Worm (Caenorhabditis elegans) whole organism, L2 larva: ENCODE measurements around the gene F46B6.2.

Experiments used
- C34F6.9 ChIP-seq: fragments of 150-350 bp; optimal IDR thresholded peaks from 2 replicates; lab custom pipeline; 2014; ENCODE audit warnings: missing biosample characterization, missing genetic modification characterization
- F13H6.1 ChIP-seq: sonication (generic microtip); optimal IDR thresholded peaks from 2 replicates; lab custom pipeline; 2016; ENCODE audit warnings: missing genetic modification characterization, missing compliant biosample characterization
- R02D3.7 ChIP-seq: fragments of 150-350 bp; optimal IDR thresholded peaks from 2 replicates; lab custom pipeline; 2014; ENCODE audit warnings: missing biosample characterization, missing genetic modification characterization
- Y55F3AM.14 ChIP-seq: fragments of 200-800 bp; sonication (Bioruptor generic); optimal IDR thresholded peaks from 2 replicates; lab custom pipeline; 2018; ENCODE audit warnings: mild to moderate bottlenecking, missing genetic modification characterization, missing compliant biosample characterization
- ZK546.5 ChIP-seq: sonication (generic microtip); optimal IDR thresholded peaks from 2 replicates; lab custom pipeline; 2017; ENCODE audit warnings: missing biosample characterization, missing genetic modification characterization
- alr-1 ChIP-seq: fragments of 150-350 bp; optimal IDR thresholded peaks from 2 replicates; lab custom pipeline; 2014; ENCODE audit warnings: missing biosample characterization, missing genetic modification characterization
- aly-2 ChIP-seq: fragments of 150-350 bp; optimal IDR thresholded peaks from 2 replicates; lab custom pipeline; 2014; ENCODE audit warnings: missing biosample characterization, missing genetic modification characterization
- ama-1 ChIP-seq: fragments of 150-350 bp; optimal IDR thresholded peaks from 2 replicates; lab custom pipeline; 2018; ENCODE audit warnings: inconsistent platforms
- blmp-1 ChIP-seq: sonication (generic microtip); optimal IDR thresholded peaks from 2 replicates; lab custom pipeline; 2017; ENCODE audit warnings: missing genetic modification characterization, mild to moderate bottlenecking, missing compliant biosample characterization, antibody characterized with exemption, moderate library complexity; ENCODE audit not compliant: insufficient read depth
- ceh-16 ChIP-seq: fragments of 150-350 bp; optimal IDR thresholded peaks from 2 replicates; lab custom pipeline; 2014; ENCODE audit warnings: missing biosample characterization, missing genetic modification characterization
- ceh-82 ChIP-seq: fragments of 150-350 bp; optimal IDR thresholded peaks from 2 replicates; lab custom pipeline; 2014; ENCODE audit warnings: missing biosample characterization, missing genetic modification characterization
- crh-2 ChIP-seq: sonication (generic microtip); optimal IDR thresholded peaks from 2 replicates; lab custom pipeline; 2017; ENCODE audit warnings: missing biosample characterization, missing genetic modification characterization
- dmd-4 ChIP-seq: sonication (generic microtip); optimal IDR thresholded peaks from 2 replicates; lab custom pipeline; 2017; ENCODE audit warnings: missing biosample characterization, missing genetic modification characterization
- egl-27 ChIP-seq: sonication (generic microtip); optimal IDR thresholded peaks from 3 replicates; lab custom pipeline; 2017; ENCODE audit warnings: missing biosample characterization, missing genetic modification reagents, missing genetic modification characterization
- elt-1 ChIP-seq: fragments of 150-350 bp; optimal IDR thresholded peaks from 2 replicates; lab custom pipeline; 2014; ENCODE audit warnings: missing biosample characterization, missing genetic modification characterization
- elt-3 ChIP-seq: sonication (generic microtip); optimal IDR thresholded peaks from 2 replicates; lab custom pipeline; 2017; ENCODE audit warnings: missing biosample characterization, missing genetic modification characterization
- fos-1 ChIP-seq: fragments of 150-350 bp; optimal IDR thresholded peaks from 2 replicates; lab custom pipeline; 2014; ENCODE audit warnings: missing biosample characterization, missing genetic modification characterization
- gmeb-1 ChIP-seq: fragments of 150-350 bp; optimal IDR thresholded peaks from 2 replicates; lab custom pipeline; 2014; ENCODE audit warnings: missing biosample characterization, missing genetic modification characterization
- lin-11 ChIP-seq: fragments of 150-350 bp; sonication (generic microtip); optimal IDR thresholded peaks from 2 replicates; lab custom pipeline; 2014; ENCODE audit warnings: missing biosample characterization, missing genetic modification characterization, inconsistent platforms, mixed read lengths
- lin-13 ChIP-seq: fragments of 150-350 bp; optimal IDR thresholded peaks from 2 replicates; lab custom pipeline; 2014; ENCODE audit warnings: missing biosample characterization, missing genetic modification reagents, missing genetic modification characterization
- lin-39 ChIP-seq: fragments of 150-350 bp; optimal IDR thresholded peaks from 2 replicates; lab custom pipeline; 2014; ENCODE audit warnings: missing biosample characterization, missing genetic modification reagents, missing genetic modification characterization
- lsy-2 ChIP-seq, 2 experiments: fragments of 150-350 bp in 1 of 2; sonication (generic microtip) in 1 of 2; optimal IDR thresholded peaks; 2 replicates each; lab custom pipeline; 2014 to 2017; ENCODE audit warnings: missing biosample characterization in 2 of 2, missing genetic modification characterization in 2 of 2
- mab-5 ChIP-seq: fragments of 150-350 bp; optimal IDR thresholded peaks from 2 replicates; lab custom pipeline; 2014; ENCODE audit warnings: missing biosample characterization, missing genetic modification characterization
- mbf-1 ChIP-seq: sonication (generic microtip); optimal IDR thresholded peaks from 2 replicates; lab custom pipeline; 2017; ENCODE audit warnings: missing biosample characterization, missing genetic modification characterization
- mdl-1 ChIP-seq, 2 experiments: fragments of 150-350 bp in 1 of 2; sonication (generic microtip) in 1 of 2; optimal IDR thresholded peaks; 2 replicates each; lab custom pipeline; 2017; ENCODE audit warnings: missing biosample characterization in 2 of 2, missing genetic modification characterization in 2 of 2
- nhr-10 ChIP-seq: sonication (generic microtip); optimal IDR thresholded peaks from 2 replicates; lab custom pipeline; 2017; ENCODE audit warnings: missing biosample characterization, missing genetic modification characterization
- nhr-11 ChIP-seq: fragments of 150-350 bp; optimal IDR thresholded peaks from 2 replicates; lab custom pipeline; 2014; ENCODE audit warnings: missing biosample characterization, missing genetic modification characterization
- nhr-12 ChIP-seq: fragments of 150-350 bp; optimal IDR thresholded peaks from 2 replicates; lab custom pipeline; 2014; ENCODE audit warnings: missing biosample characterization, missing genetic modification characterization
- nhr-129 ChIP-seq: fragments of 150-350 bp; optimal IDR thresholded peaks from 2 replicates; lab custom pipeline; 2014; ENCODE audit warnings: missing biosample characterization, missing genetic modification characterization
- nhr-21 ChIP-seq: fragments of 150-350 bp; optimal IDR thresholded peaks from 2 replicates; lab custom pipeline; 2014; ENCODE audit warnings: missing biosample characterization, missing genetic modification characterization
- nhr-23 ChIP-seq: fragments of 150-350 bp; optimal IDR thresholded peaks from 2 replicates; lab custom pipeline; 2014; ENCODE audit warnings: missing biosample characterization, missing genetic modification reagents, missing genetic modification characterization
- nhr-237 ChIP-seq: fragments of 150-350 bp; optimal IDR thresholded peaks from 2 replicates; lab custom pipeline; 2014; ENCODE audit warnings: missing biosample characterization, missing genetic modification characterization
- nhr-25 ChIP-seq: fragments of 150-350 bp; sonication (generic microtip); optimal IDR thresholded peaks from 3 replicates; lab custom pipeline; 2014; ENCODE audit warnings: missing biosample characterization, missing genetic modification characterization
- nhr-6 ChIP-seq: fragments of 150-350 bp; optimal IDR thresholded peaks from 2 replicates; lab custom pipeline; 2014; ENCODE audit warnings: missing biosample characterization, missing genetic modification characterization
- nhr-77 ChIP-seq: fragments of 150-350 bp; optimal IDR thresholded peaks from 2 replicates; lab custom pipeline; 2014; ENCODE audit warnings: missing biosample characterization, missing genetic modification characterization
- peb-1 ChIP-seq: fragments of 150-350 bp; optimal IDR thresholded peaks from 2 replicates; lab custom pipeline; 2014; ENCODE audit warnings: missing biosample characterization, missing genetic modification characterization
- sem-4 ChIP-seq: fragments of 150-350 bp; optimal IDR thresholded peaks from 2 replicates; lab custom pipeline; 2014; ENCODE audit warnings: missing biosample characterization, missing genetic modification reagents, missing genetic modification characterization
- skn-1 ChIP-seq: sonication (generic microtip); optimal IDR thresholded peaks from 2 replicates; lab custom pipeline; 2017; ENCODE audit warnings: missing biosample characterization, missing genetic modification characterization
- sma-3 ChIP-seq: sonication (generic microtip); optimal IDR thresholded peaks from 2 replicates; lab custom pipeline; 2016; ENCODE audit warnings: missing genetic modification reagents, missing genetic modification characterization, missing compliant biosample characterization
- sma-9 ChIP-seq, 2 experiments: fragments of 150-350 bp in 1 of 2; sonication (generic microtip) in 1 of 2; optimal IDR thresholded peaks; 2 replicates each; lab custom pipeline; 2014 to 2016; ENCODE audit warnings: missing genetic modification characterization in 2 of 2, mild to moderate bottlenecking in 1 of 2, missing biosample characterization in 1 of 2, missing compliant biosample characterization in 1 of 2, missing genetic modification reagents in 1 of 2, moderate library complexity in 1 of 2
- snpc-4 ChIP-seq: fragments of 150-350 bp; optimal IDR thresholded peaks from 2 replicates; lab custom pipeline; 2014; ENCODE audit warnings: missing biosample characterization, missing genetic modification characterization
- unc-39 ChIP-seq: fragments of 150-350 bp; optimal IDR thresholded peaks from 2 replicates; lab custom pipeline; 2014; ENCODE audit warnings: missing biosample characterization, missing genetic modification characterization
- unc-55 ChIP-seq: fragments of 150-350 bp; sonication (generic microtip); optimal IDR thresholded peaks from 3 replicates; lab custom pipeline; 2014; ENCODE audit warnings: missing biosample characterization, missing genetic modification reagents, missing genetic modification characterization
- unc-62 ChIP-seq: fragments of 150-350 bp; optimal IDR thresholded peaks from 2 replicates; lab custom pipeline; 2014; ENCODE audit warnings: missing biosample characterization, missing genetic modification reagents, missing genetic modification characterization
- zag-1 ChIP-seq: fragments of 150-350 bp; optimal IDR thresholded peaks from 2 replicates; lab custom pipeline; 2014; ENCODE audit warnings: missing biosample characterization, missing genetic modification characterization
- ztf-1 ChIP-seq: fragments of 200-800 bp; sonication (Bioruptor generic); conservative IDR thresholded peaks from 2 replicates; pipeline ENCODE4 v1.3.6; 2022; ENCODE audit warnings: missing genetic modification characterization, missing compliant biosample characterization
- ztf-11 ChIP-seq: sonication (generic microtip); optimal IDR thresholded peaks from 2 replicates; lab custom pipeline; 2017; ENCODE audit warnings: missing biosample characterization, missing genetic modification characterization
- ztf-4 ChIP-seq: fragments of 150-350 bp; optimal IDR thresholded peaks from 2 replicates; lab custom pipeline; 2014; ENCODE audit warnings: missing biosample characterization, missing genetic modification characterization

F46B6.2 gene

ce11 chrV:9786721-9787131, 14.6 kb downstream of the F46B6.2 start, which contains the start of gene F46B6.6:
TSS of gene F46B6.6 (minus strand) at chrV:9786868.
- peak; percentile 6 for TF ChIP-seq F13H6.1
- TF ChIP-seq ama-1 (lab: Kevin White, UChicago), result peak; percentile 82
- TF ChIP-seq nhr-25 (tag; lab: Kevin White, UChicago), result peak; percentile 39
- TF ChIP-seq nhr-129 (tag; lab: Kevin White, UChicago), result peak; percentile 6
- TF ChIP-seq ztf-11 (tag; lab: Kevin White, UChicago), result no peak

ce11 chrV:9789657-9790261, 17.7 kb downstream of the F46B6.2 start, which contains the start of gene ztf-7:
TSS of gene ztf-7 (minus strand) at chrV:9789707.
- TF ChIP-seq unc-39 (tag; lab: Kevin White, UChicago) (no peak), mab-5 (peak; percentile 92), lsy-2 (tag; optimal IDR thresholded peaks at IDR 0.05; lab: Kevin White, UChicago) (peak; percentile 85 to 97), nhr-10 (tag; lab: Kevin White, UChicago) (no peak), fos-1 (tag; lab: Kevin White, UChicago) (peak; percentile 88), nhr-11 (tag; lab: Kevin White, UChicago) (no peak), nhr-77 (tag; lab: Kevin White, UChicago) (no peak), dmd-4 (tag; lab: Kevin White, UChicago) (peak; percentile 51), crh-2 (peak; percentile 97), nhr-129 (tag; lab: Kevin White, UChicago) (peak; percentile 94), nhr-25 (tag; lab: Kevin White, UChicago) (peak; percentile 98), ztf-1 (GFP tag; lab: Robert Waterston, UW) (no peak), alr-1 (tag; lab: Kevin White, UChicago) (no peak), sma-3 (GFP tag; lab: Kevin White, UChicago) (peak; percentile 98), ceh-16 (tag; lab: Kevin White, UChicago) (peak; percentile 39), elt-3 (no peak), sma-9 (GFP tag; optimal IDR thresholded peaks at IDR 0.05; lab: Kevin White, UChicago) (peak; percentile 97), sma-9 (tag; optimal IDR thresholded peaks at IDR 0.05; lab: Kevin White, UChicago) (no peak), ztf-11 (tag; lab: Kevin White, UChicago) (no peak), skn-1 (tag; lab: Kevin White, UChicago) (peak; percentile 72), mdl-1 (tag; optimal IDR thresholded peaks at IDR 0.05; lab: Kevin White, UChicago) (peak; percentile 79 to 95), R02D3.7 (tag; lab: Kevin White, UChicago) (peak; percentile 32), lin-39 (tag; lab: Kevin White, UChicago) (no peak), egl-27 (tag; lab: Kevin White, UChicago) (peak; percentile 82), ztf-4 (tag; lab: Kevin White, UChicago) (peak; percentile 91), aly-2 (tag; lab: Kevin White, UChicago) (no peak), zag-1 (tag; lab: Kevin White, UChicago) (peak; percentile 58), nhr-6 (tag; lab: Kevin White, UChicago) (peak; percentile 91), C34F6.9 (tag; lab: Kevin White, UChicago) (peak; percentile 99), unc-55 (peak; percentile 83), sem-4 (tag; lab: Kevin White, UChicago) (peak; percentile 92), F13H6.1 (peak; percentile 96), blmp-1 (tag; lab: Kevin White, UChicago) (peak; percentile 84), lin-11 (tag; lab: Kevin White, UChicago) (peak; percentile 95), mbf-1 (tag; lab: Kevin White, UChicago) (no peak), nhr-23 (no peak), ZK546.5 (tag; lab: Kevin White, UChicago) (no peak), nhr-21 (tag; lab: Kevin White, UChicago) (peak; percentile 97), gmeb-1 (tag; lab: Kevin White, UChicago) (peak; percentile 92), peb-1 (tag; lab: Kevin White, UChicago) (no peak), ama-1 (lab: Kevin White, UChicago) (peak; percentile 63), unc-62 (GFP tag; lab: Kevin White, UChicago) (peak; percentile 71), lin-13 (GFP tag; lab: Kevin White, UChicago) (peak; percentile 83), ceh-82 (tag; lab: Kevin White, UChicago) (no peak), snpc-4 (tag; lab: Kevin White, UChicago) (peak; percentile 87), Y55F3AM.14 (GFP tag; lab: Kevin White, UChicago) (peak; percentile 86), nhr-237 (peak; percentile 38), nhr-12 (tag; lab: Kevin White, UChicago) (no peak), elt-1 (no peak)
- TF ChIP-seq, all 48 proteins: peak for 31
